Fruit fly (Drosophila melanogaster): Measurements from ENCODE around the gene Ugt307A1.
A peak's percentile ranks its signal among the peaks of the same experiment; 100 is the strongest.

Gene Ugt307A1

dm6 chr2L:7032517-7032951, 35.2 kb upstream of the Ugt307A1 start, which contains the start of the genes Rab30 and Caper (continued):
- peak; percentile 89 for TF ChIP-seq stwl (tag; optimal IDR thresholded peaks at IDR 0.05)
- peak; percentile 63 for TF ChIP-seq Xbp1 (GFP tag; optimal IDR thresholded peaks at IDR 0.05)
- peak; percentile 33 for TF ChIP-seq CG18011 (GFP tag; optimal IDR thresholded peaks at IDR 0.05)
- TF ChIP-seq CG13424 (tag; optimal IDR thresholded peaks at IDR 0.05), result peak; percentile 53
- TF ChIP-seq CG3065 (GFP tag; optimal IDR thresholded peaks at IDR 0.05), result no peak
- peak; percentile 95 for TF ChIP-seq CG9932 (GFP tag; IDR thresholded peaks at IDR 0.05)
- no peak for TF ChIP-seq ewg (GFP tag; optimal IDR thresholded peaks at IDR 0.05)
- TF ChIP-seq gsb (GFP tag; IDR thresholded peaks at IDR 0.05), result no peak
- no peak for TF ChIP-seq Sox102F (GFP tag; optimal IDR thresholded peaks at IDR 0.05)
- no peak for TF ChIP-seq usp (GFP tag; optimal IDR thresholded peaks at IDR 0.05)
- peak; percentile 77 for TF ChIP-seq Antp (GFP tag; optimal IDR thresholded peaks at IDR 0.05)
- TF ChIP-seq chn (GFP tag; optimal IDR thresholded peaks at IDR 0.05), result peak; percentile 71
- TF ChIP-seq CG11247 (GFP tag; IDR thresholded peaks at IDR 0.05), result peak; percentile 53
- TF ChIP-seq Doc2 (GFP tag; IDR thresholded peaks at IDR 0.05), result no peak
- TF ChIP-seq CG2202 (tag; optimal IDR thresholded peaks at IDR 0.05), result peak; percentile 0
- TF ChIP-seq CG10565 (GFP tag; optimal IDR thresholded peaks at IDR 0.05), result no peak
- no peak for TF ChIP-seq D19B (GFP tag; optimal IDR thresholded peaks at IDR 0.05)
- peak; percentile 32 for TF ChIP-seq D19A (tag; optimal IDR thresholded peaks at IDR 0.05)
- peak in 1 of 2 experiments; percentile 80 for TF ChIP-seq insv (GFP tag; optimal IDR thresholded peaks at IDR 0.05)
- TF ChIP-seq CG34422 (GFP tag; IDR thresholded peaks at IDR 0.05), result peak; percentile 57; the same call in 2 of the 3 replicates
- peak; percentile 86 for TF ChIP-seq HmgD (GFP tag; optimal IDR thresholded peaks at IDR 0.05)
- peak; percentile 43 for TF ChIP-seq CG17359 (tag; optimal IDR thresholded peaks at IDR 0.05)
- peak in 1 of 2 experiments; percentile 6 for TF ChIP-seq tll (GFP tag; optimal IDR thresholded peaks at IDR 0.05)
- no peak for TF ChIP-seq nom (GFP tag; optimal IDR thresholded peaks at IDR 0.05)
- TF ChIP-seq toy (GFP tag; IDR thresholded peaks at IDR 0.05), result no peak
- TF ChIP-seq CG4328 (GFP tag; optimal IDR thresholded peaks at IDR 0.05), result no peak
- no peak for TF ChIP-seq dmrt99B (tag; optimal IDR thresholded peaks at IDR 0.05)
- no peak for TF ChIP-seq wek (GFP tag; optimal IDR thresholded peaks at IDR 0.05)
- TF ChIP-seq Mad (GFP tag; optimal IDR thresholded peaks at IDR 0.05), result peak; percentile 9
- no peak for TF ChIP-seq CG6254 (GFP tag; optimal IDR thresholded peaks at IDR 0.05)
- TF ChIP-seq Awh (GFP tag; IDR thresholded peaks at IDR 0.05), result no peak
- peak; percentile 98 for TF ChIP-seq ato (GFP tag; IDR thresholded peaks at IDR 0.05; ENCODE audit: partially characterized antibody)
- peak; percentile 46 for TF ChIP-seq CG10654 (GFP tag; optimal IDR thresholded peaks at IDR 0.05)
- TF ChIP-seq CG7556 (GFP tag; optimal IDR thresholded peaks at IDR 0.05), result no peak
- no peak for TF ChIP-seq NK7.1 (GFP tag; optimal IDR thresholded peaks at IDR 0.05)
- TF ChIP-seq Sox100B (GFP tag; optimal IDR thresholded peaks at IDR 0.05), result no peak
- TF ChIP-seq HHEX (GFP tag; optimal IDR thresholded peaks at IDR 0.05), result no peak
- peak; percentile 79 for TF ChIP-seq slbo (GFP tag; IDR thresholded peaks at IDR 0.05)
- peak; percentile 46 for TF ChIP-seq CG3281 (GFP tag; optimal IDR thresholded peaks at IDR 0.05)
- peak; percentile 99 for TF ChIP-seq CG13287 (GFP tag; IDR thresholded peaks at IDR 0.05; ENCODE audit: partially characterized antibody)
- peak; percentile 71 for TF ChIP-seq CG10267 (tag; optimal IDR thresholded peaks at IDR 0.05)
- no peak for TF ChIP-seq cad (GFP tag; optimal IDR thresholded peaks at IDR 0.05)
- no peak for TF ChIP-seq Stat92E (GFP tag; optimal IDR thresholded peaks at IDR 0.05)
- TF ChIP-seq tx (GFP tag; optimal IDR thresholded peaks at IDR 0.05), result peak; percentile 49
- peak; percentile 65 for TF ChIP-seq CG12391 (tag; optimal IDR thresholded peaks at IDR 0.05)
- TF ChIP-seq Usf (GFP tag; optimal IDR thresholded peaks at IDR 0.05), result no peak
- TF ChIP-seq bab2 (GFP tag; optimal IDR thresholded peaks at IDR 0.05), result peak; percentile 61
- peak; percentile 1 for TF ChIP-seq ftz-f1 (GFP tag; optimal IDR thresholded peaks at IDR 0.05)
- no peak for TF ChIP-seq Poxn (GFP tag; IDR thresholded peaks at IDR 0.05)
- peak; percentile 38; the same call in 1 of the 4 replicates for TF ChIP-seq Gug (GFP tag; IDR thresholded peaks at IDR 0.05)
